Worm (Caenorhabditis elegans) whole organism, mixed stage, embryonic: ENCODE data around the gene snet-1.
A peak's percentile ranks its signal among the peaks of the same experiment; 100 is the strongest.

Experiments used
- M03D4.4 ChIP-seq: sonication (generic microtip); optimal IDR thresholded peaks from 2 replicates; lab custom pipeline; 2017; ENCODE audit warnings: mild to moderate bottlenecking, missing genetic modification characterization, missing compliant biosample characterization
- bed-3 ChIP-seq: fragments of 200-800 bp; sonication (Bioruptor generic); optimal IDR thresholded peaks from 3 replicates; lab custom pipeline; 2018; ENCODE audit warnings: mild to moderate bottlenecking, missing genetic modification characterization, moderate library complexity, missing compliant biosample characterization
- blmp-1 ChIP-seq: fragments of 150-350 bp; optimal IDR thresholded peaks from 2 replicates; lab custom pipeline; 2014; ENCODE audit warnings: missing biosample characterization, missing genetic modification characterization
- ceh-39 ChIP-seq: fragments of 150-350 bp; optimal IDR thresholded peaks from 2 replicates; lab custom pipeline; 2014; ENCODE audit warnings: missing biosample characterization, missing genetic modification characterization
- ceh-43 ChIP-seq: fragments of 200-800 bp; sonication (Bioruptor generic); optimal IDR thresholded peaks from 2 replicates; lab custom pipeline; 2018; ENCODE audit warnings: mild to moderate bottlenecking, missing genetic modification characterization, moderate library complexity, missing compliant biosample characterization
- ceh-83 ChIP-seq: fragments of 200-800 bp; sonication (Bioruptor generic); optimal IDR thresholded peaks from 2 replicates; lab custom pipeline; 2018; ENCODE audit warnings: mild to moderate bottlenecking, missing genetic modification characterization, missing compliant biosample characterization
- ces-1 ChIP-seq: fragments of 150-350 bp; optimal IDR thresholded peaks from 2 replicates; lab custom pipeline; 2014; ENCODE audit warnings: missing biosample characterization, missing genetic modification reagents, missing genetic modification characterization
- cnd-1 ChIP-seq: fragments of 200-800 bp; sonication (Bioruptor generic); optimal IDR thresholded peaks from 2 replicates; lab custom pipeline; 2018; ENCODE audit warnings: mild to moderate bottlenecking, missing genetic modification characterization, missing compliant biosample characterization
- drap-1 ChIP-seq: fragments of 200-800 bp; sonication (Bioruptor generic); optimal IDR thresholded peaks from 3 replicates; lab custom pipeline; 2018; ENCODE audit warnings: mild to moderate bottlenecking, missing genetic modification characterization, missing compliant biosample characterization
- elt-1 ChIP-seq: sonication (generic microtip); optimal IDR thresholded peaks from 2 replicates; lab custom pipeline; 2017; ENCODE audit warnings: missing genetic modification characterization, mild to moderate bottlenecking, missing compliant biosample characterization, antibody characterized with exemption, moderate library complexity, borderline replicate concordance; ENCODE audit not compliant: insufficient read depth
- elt-3 ChIP-seq: fragments of 150-350 bp; optimal IDR thresholded peaks from 2 replicates; lab custom pipeline; 2014; ENCODE audit warnings: missing biosample characterization, missing genetic modification characterization
- flh-1 ChIP-seq: fragments of 200-800 bp; sonication (Bioruptor generic); optimal IDR thresholded peaks from 2 replicates; lab custom pipeline; 2018; ENCODE audit warnings: mild to moderate bottlenecking, missing genetic modification characterization, moderate library complexity, missing compliant biosample characterization
- ham-2 ChIP-seq: fragments of 200-800 bp; sonication (Bioruptor generic); optimal IDR thresholded peaks from 2 replicates; lab custom pipeline; 2018; ENCODE audit warnings: mild to moderate bottlenecking, missing genetic modification characterization, missing compliant biosample characterization
- hlh-1 ChIP-seq: fragments of 150-350 bp; optimal IDR thresholded peaks from 2 replicates; lab custom pipeline; 2014; ENCODE audit warnings: missing biosample characterization, missing genetic modification reagents, missing genetic modification characterization
- lin-13 ChIP-seq: fragments of 150-350 bp; optimal IDR thresholded peaks from 2 replicates; lab custom pipeline; 2014; ENCODE audit warnings: missing biosample characterization, missing genetic modification characterization
- lsy-2 ChIP-seq: fragments of 150-350 bp; optimal IDR thresholded peaks from 2 replicates; lab custom pipeline; 2014; ENCODE audit warnings: missing biosample characterization, missing genetic modification characterization
- mab-5 ChIP-seq: fragments of 150-350 bp; optimal IDR thresholded peaks from 2 replicates; lab custom pipeline; 2014; ENCODE audit warnings: missing biosample characterization, missing genetic modification characterization
- mep-1 ChIP-seq: fragments of 150-350 bp; optimal IDR thresholded peaks from 2 replicates; lab custom pipeline; 2017; ENCODE audit warnings: missing biosample characterization, missing genetic modification reagents, missing genetic modification characterization, inconsistent platforms
- mls-2 ChIP-seq: sonication (generic microtip); optimal IDR thresholded peaks from 2 replicates; lab custom pipeline; 2016; ENCODE audit warnings: mild to moderate bottlenecking, missing genetic modification characterization, moderate library complexity, missing compliant biosample characterization
- nhr-12 ChIP-seq: fragments of 150-350 bp; optimal IDR thresholded peaks from 2 replicates; lab custom pipeline; 2014; ENCODE audit warnings: missing biosample characterization, missing genetic modification characterization
- nhr-2 ChIP-seq: fragments of 150-350 bp; optimal IDR thresholded peaks from 2 replicates; lab custom pipeline; 2014; ENCODE audit warnings: missing biosample characterization, missing genetic modification characterization
- nhr-237 ChIP-seq: fragments of 150-350 bp; optimal IDR thresholded peaks from 2 replicates; lab custom pipeline; 2014; ENCODE audit warnings: missing biosample characterization, missing genetic modification characterization
- nhr-28 ChIP-seq: fragments of 150-350 bp; optimal IDR thresholded peaks from 2 replicates; lab custom pipeline; 2014; ENCODE audit warnings: missing biosample characterization, missing genetic modification characterization
- pha-4 ChIP-seq: fragments of 150-350 bp; optimal IDR thresholded peaks from 2 replicates; lab custom pipeline; 2018; ENCODE audit warnings: missing biosample characterization, missing genetic modification reagents, missing genetic modification characterization
- sem-2 ChIP-seq: fragments of 200-800 bp; sonication (Bioruptor generic); optimal IDR thresholded peaks from 2 replicates; lab custom pipeline; 2018; ENCODE audit warnings: mild to moderate bottlenecking, missing genetic modification characterization, missing compliant biosample characterization
- snpc-4 ChIP-seq: fragments of 150-350 bp; optimal IDR thresholded peaks from 2 replicates; lab custom pipeline; 2014; ENCODE audit warnings: missing biosample characterization, missing genetic modification characterization
- sptf-1 ChIP-seq: sonication (generic microtip); optimal IDR thresholded peaks from 2 replicates; lab custom pipeline; 2017; ENCODE audit warnings: mild to moderate bottlenecking, missing genetic modification characterization, moderate library complexity, missing compliant biosample characterization
- tbx-8 ChIP-seq: fragments of 200-800 bp; sonication (Bioruptor generic); optimal IDR thresholded peaks from 2 replicates; lab custom pipeline; 2018; ENCODE audit warnings: mild to moderate bottlenecking, missing genetic modification characterization, moderate library complexity, missing compliant biosample characterization
- unc-120 ChIP-seq: sonication (generic microtip); optimal IDR thresholded peaks from 2 replicates; lab custom pipeline; 2017; ENCODE audit warnings: missing genetic modification characterization, missing compliant biosample characterization; ENCODE audit not compliant: poor library complexity, severe bottlenecking
- unc-39 ChIP-seq: fragments of 150-350 bp; optimal IDR thresholded peaks from 2 replicates; lab custom pipeline; 2014; ENCODE audit warnings: missing biosample characterization, missing genetic modification characterization
- unc-62 ChIP-seq: fragments of 150-350 bp; optimal IDR thresholded peaks from 2 replicates; lab custom pipeline; 2014; ENCODE audit warnings: missing biosample characterization, missing genetic modification reagents, missing genetic modification characterization
- zip-8 ChIP-seq: fragments of 150-350 bp; optimal IDR thresholded peaks from 2 replicates; lab custom pipeline; 2014; ENCODE audit warnings: missing biosample characterization, missing genetic modification characterization
- ztf-11 ChIP-seq: fragments of 150-350 bp; optimal IDR thresholded peaks from 2 replicates; lab custom pipeline; 2014; ENCODE audit warnings: missing biosample characterization, missing genetic modification characterization

The snet-1 gene

ce11 chrX:3696603-3697002 is 27.9 kb upstream of the snet-1 start, which contains the start of gene C01C4.3:
C01C4.3 (plus strand) TSS chrX:3696903.
- TF ChIP-seq ces-1 (GFP tag; lab: Kevin White, UChicago), result no peak
- no peak for TF ChIP-seq nhr-12 (tag; lab: Kevin White, UChicago)
- TF ChIP-seq pha-4 (tag; lab: Kevin White, UChicago), result no peak
- TF ChIP-seq blmp-1 (tag; lab: Kevin White, UChicago), result no peak
- TF ChIP-seq ceh-39 (tag; lab: Kevin White, UChicago), result no peak
- TF ChIP-seq tbx-8, result no peak
- TF ChIP-seq, all 35 proteins: peak for 0

DNA sequence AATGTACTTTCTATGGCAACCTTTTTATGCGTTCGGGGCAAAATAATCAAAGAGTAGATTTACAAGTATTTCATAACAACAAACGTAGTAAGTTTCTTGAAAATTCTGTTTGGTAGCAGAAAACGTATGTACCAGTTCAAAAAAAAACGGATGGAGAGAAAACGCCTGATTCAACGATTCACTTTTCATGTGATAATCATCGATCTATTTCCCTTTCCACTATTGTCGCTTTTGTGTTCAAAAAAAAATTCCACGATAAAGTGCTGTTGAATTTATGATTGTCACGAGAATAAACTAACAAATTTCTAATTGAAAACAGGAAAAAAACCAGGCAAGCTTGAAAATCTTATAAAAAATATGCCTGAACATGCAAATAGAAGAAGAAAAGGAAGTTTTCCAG is 27.1 kb upstream of the snet-1 start:
- TF ChIP-seq hlh-1 (tag; lab: Kevin White, UChicago) (no peak), drap-1 (GFP tag; lab: Kevin White, UChicago) (no peak)

DNA sequence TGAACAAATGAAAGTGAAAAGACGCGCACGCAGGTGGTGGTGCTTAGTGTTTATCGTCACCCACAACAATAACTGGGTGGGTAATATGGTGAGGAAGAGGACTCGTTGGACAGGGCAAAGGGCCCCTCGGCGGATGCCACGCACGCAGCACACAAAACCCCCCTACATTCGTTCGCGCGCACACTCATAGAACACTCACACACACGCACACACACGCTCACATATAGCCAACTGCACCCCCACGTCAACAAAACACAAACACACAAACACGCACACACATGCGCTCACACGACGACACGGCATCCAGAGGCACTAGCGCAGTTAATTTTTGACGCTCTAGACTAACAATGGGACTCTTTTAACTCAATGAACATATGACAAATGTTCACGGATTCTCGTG is 25.4 kb upstream of the snet-1 start:
- TF ChIP-seq lsy-2 (tag; lab: Kevin White, UChicago), result no peak
- no peak for TF ChIP-seq ceh-83
- peak; percentile 73 for TF ChIP-seq sptf-1 (tag; lab: Kevin White, UChicago)
- TF ChIP-seq cnd-1, result peak; percentile 62
- peak; percentile 33 for TF ChIP-seq unc-120 (tag; lab: Kevin White, UChicago)
- peak; percentile 14 for TF ChIP-seq ces-1 (GFP tag; lab: Kevin White, UChicago)
- peak; percentile 2 for TF ChIP-seq flh-1
- TF ChIP-seq unc-62 (GFP tag; lab: Kevin White, UChicago), result peak; percentile 6
- peak; percentile 69 for TF ChIP-seq lin-13 (tag; lab: Kevin White, UChicago)
- no peak for TF ChIP-seq pha-4 (tag; lab: Kevin White, UChicago)
- TF ChIP-seq ham-2, result peak; percentile 65
- no peak for TF ChIP-seq nhr-28
- no peak for TF ChIP-seq zip-8
- TF ChIP-seq snpc-4 (tag; lab: Kevin White, UChicago), result no peak
- no peak for TF ChIP-seq nhr-237 (tag; lab: Kevin White, UChicago)
- no peak for TF ChIP-seq elt-3 (tag; lab: Kevin White, UChicago)
- peak; percentile 49 for TF ChIP-seq M03D4.4 (tag; lab: Kevin White, UChicago)
- no peak for TF ChIP-seq ztf-11 (tag; lab: Kevin White, UChicago)
- TF ChIP-seq mls-2 (tag; lab: Kevin White, UChicago), result peak; percentile 74
- peak; percentile 58 for TF ChIP-seq drap-1 (GFP tag; lab: Kevin White, UChicago)
- no peak for TF ChIP-seq unc-39 (tag; lab: Kevin White, UChicago)
- TF ChIP-seq sem-2, result peak; percentile 34
- TF ChIP-seq mep-1 (tag; lab: Kevin White, UChicago), result no peak

DNA sequence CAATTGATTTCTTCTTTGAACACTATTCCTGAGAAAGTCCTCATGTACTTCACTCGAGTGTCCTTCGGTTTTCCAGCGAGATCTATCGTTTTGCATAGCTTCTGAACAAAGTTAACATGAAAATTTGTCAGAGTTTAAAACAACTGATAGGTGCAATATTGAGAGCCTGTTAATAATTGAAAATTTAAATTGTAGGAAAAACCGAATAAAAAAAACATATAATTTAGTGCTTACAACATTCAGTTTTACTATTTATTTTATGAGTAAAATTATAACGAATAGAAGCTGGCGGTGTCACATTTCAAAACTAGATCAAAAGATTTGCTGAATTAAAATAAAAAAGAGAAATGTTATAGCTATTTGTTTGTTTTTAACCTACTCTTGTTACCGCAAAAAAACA is 24.4 kb upstream of the snet-1 start, which contains the start of gene C02F12.8:
TSS of gene C02F12.8 (minus strand) at position 101 of the 400 bp plus-strand sequence.
- TF ChIP-seq nhr-2 (tag; lab: Kevin White, UChicago) (no peak), mab-5 (tag; lab: Kevin White, UChicago) (no peak), elt-3 (tag; lab: Kevin White, UChicago) (no peak), unc-120 (tag; lab: Kevin White, UChicago) (no peak), ham-2 (no peak), pha-4 (tag; lab: Kevin White, UChicago) (no peak), cnd-1 (no peak), lsy-2 (tag; lab: Kevin White, UChicago) (no peak), mls-2 (tag; lab: Kevin White, UChicago) (no peak), elt-1 (tag; lab: Kevin White, UChicago) (no peak), mep-1 (tag; lab: Kevin White, UChicago) (no peak), bed-3 (GFP tag; lab: Kevin White, UChicago) (no peak), ceh-43 (no peak), zip-8 (no peak), drap-1 (GFP tag; lab: Kevin White, UChicago) (no peak)

ce11 chrX:3689802-3690201 is 21.1 kb upstream of the snet-1 start:
- TF ChIP-seq mls-2 (tag; lab: Kevin White, UChicago), result no peak
- TF ChIP-seq flh-1, result no peak
- no peak for TF ChIP-seq lsy-2 (tag; lab: Kevin White, UChicago)
- no peak for TF ChIP-seq nhr-12 (tag; lab: Kevin White, UChicago)
- TF ChIP-seq sptf-1 (tag; lab: Kevin White, UChicago), result no peak
- TF ChIP-seq nhr-28, result no peak
- TF ChIP-seq ham-2, result no peak
- no peak for TF ChIP-seq hlh-1 (tag; lab: Kevin White, UChicago)
- no peak for TF ChIP-seq blmp-1 (tag; lab: Kevin White, UChicago)
- no peak for TF ChIP-seq zip-8
- TF ChIP-seq ceh-43, result no peak
- no peak for TF ChIP-seq lin-13 (tag; lab: Kevin White, UChicago)
- TF ChIP-seq mep-1 (tag; lab: Kevin White, UChicago), result no peak
- TF ChIP-seq nhr-237 (tag; lab: Kevin White, UChicago), result no peak
- TF ChIP-seq pha-4 (tag; lab: Kevin White, UChicago), result no peak
